Fruit fly (Drosophila melanogaster) whole organism, prepupa: Measurements from ENCODE around the gene CG9166.

Source experiments
- Sox15 ChIP-seq: fragments of 200-800 bp; sonication (Bioruptor generic); optimal IDR thresholded peaks from 3 replicates; lab custom pipeline; 2016; ENCODE audit warnings: missing biosample characterization, missing genetic modification characterization
- esn ChIP-seq: fragments of 200-800 bp; sonication (Bioruptor generic); optimal IDR thresholded peaks from 2 replicates; lab custom pipeline; 2016; ENCODE audit warnings: missing biosample characterization, mild to moderate bottlenecking, missing genetic modification characterization, moderate library complexity
- net ChIP-seq: fragments of 200-800 bp; sonication (Bioruptor generic); optimal IDR thresholded peaks from 3 replicates; lab custom pipeline; 2016; ENCODE audit warnings: missing biosample characterization, missing genetic modification characterization

DNA sequence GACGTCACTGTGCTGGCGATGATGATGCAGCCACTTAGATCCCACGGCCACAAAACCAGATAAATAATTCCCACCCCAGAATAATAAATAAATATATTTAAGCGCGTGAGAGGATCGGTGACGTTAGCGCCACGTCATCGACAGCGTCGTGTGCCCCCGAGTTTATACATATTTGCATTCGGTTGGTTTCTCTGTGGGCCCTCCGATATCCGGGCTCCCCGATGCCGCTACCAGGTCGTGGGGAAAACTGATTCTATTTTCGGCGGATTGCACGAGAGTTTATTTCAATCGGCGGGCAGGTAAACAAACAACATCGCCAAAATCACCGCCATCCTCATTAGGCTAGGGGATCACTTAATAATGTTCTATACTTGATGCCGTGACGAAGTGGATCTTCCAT, 3.3 kb downstream of the CG9166 start:
- no peak for TF ChIP-seq esn (GFP tag; lab: Kevin White, UChicago)
- no peak for TF ChIP-seq net
- no peak for TF ChIP-seq Sox15 (GFP tag; lab: Kevin White, UChicago)
